Fruit fly (Drosophila melanogaster) whole organism, pupa: ENCODE results near the gene CG13794.

Source experiments
- CG12605 ChIP-seq: fragments of 200-800 bp; sonication (Bioruptor generic); IDR thresholded peaks from 2 replicates; pipeline ENCODE4 v1.3.6; 2022; ENCODE audit warnings: missing biosample characterization, missing genetic modification characterization
- CG32121 ChIP-seq: fragments of 200-800 bp; sonication (Bioruptor generic); IDR thresholded peaks from 2 replicates; pipeline ENCODE4 v1.3.6; 2022; ENCODE audit warnings: missing biosample characterization, missing genetic modification characterization
- CG8301 ChIP-seq: fragments of 200-800 bp; sonication (Bioruptor generic); optimal IDR thresholded peaks from 2 replicates; lab custom pipeline; 2018; ENCODE audit warnings: missing biosample characterization, mild to moderate bottlenecking, missing genetic modification characterization

DNA sequence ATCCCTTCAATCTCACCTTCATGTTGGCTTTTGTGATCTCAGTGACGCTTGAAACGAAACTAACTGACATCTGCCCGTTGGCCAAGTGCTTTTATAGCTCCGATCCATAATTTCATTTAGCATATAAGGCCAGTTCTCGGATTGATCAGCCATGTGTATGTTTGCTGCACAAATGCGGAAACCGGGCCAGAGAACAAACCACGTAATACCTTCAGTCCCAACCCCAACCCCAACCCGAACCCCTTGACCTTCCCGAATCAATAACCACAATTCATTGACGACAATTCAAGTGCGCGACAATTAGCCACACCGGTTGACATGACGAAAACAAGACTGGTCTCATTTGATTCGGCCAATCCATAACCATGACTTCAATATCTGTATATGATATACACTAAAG is 30.5 kb upstream of the CG13794 start, which contains the start of gene CG7203:
- no peak for TF ChIP-seq CG8301 (tag; lab: Kevin White, UChicago)
- TF ChIP-seq CG12605 (GFP tag; lab: Robert Waterston, UW), result no peak
- TF ChIP-seq CG32121 (GFP tag; lab: Robert Waterston, UW), result no peak
